Fruit fly (Drosophila melanogaster) whole organism, wandering third instar larva: ENCODE results near the gene CG6465.
A peak's percentile ranks its signal among the peaks of the same experiment; 100 is the strongest.

Experiments
- CG9705 ChIP-seq: fragments of 200-800 bp; sonication (Bioruptor generic); optimal IDR thresholded peaks from 2 replicates; lab custom pipeline; 2018; ENCODE audit warnings: missing biosample characterization, mild to moderate bottlenecking, missing genetic modification characterization
- Dfd ChIP-seq: fragments of >200 bp; optimal IDR thresholded peaks from 2 replicates; lab custom pipeline; 2017; ENCODE audit warnings: missing biosample characterization, missing genetic modification characterization
- Dif ChIP-seq: fragments of 200-275, 200-300 bp; sonication (Bioruptor generic); optimal IDR thresholded peaks from 2 replicates; lab custom pipeline; 2018; ENCODE audit warnings: missing biosample characterization, missing genetic modification characterization; ENCODE audit not compliant: partially characterized antibody
- Hnf4 ChIP-seq: fragments of 200-800 bp; sonication (Bioruptor generic); optimal IDR thresholded peaks from 2 replicates; lab custom pipeline; 2016; ENCODE audit warnings: missing biosample characterization, mild to moderate bottlenecking, missing genetic modification characterization
- Mio ChIP-seq: sonication (Bioruptor generic); optimal IDR thresholded peaks from 2 replicates; lab custom pipeline; 2016; ENCODE audit warnings: missing biosample characterization, missing genetic modification characterization
- Rel ChIP-seq, 2 experiments: fragments of 200-800 bp; sonication (Bioruptor generic) in 1 of 2; optimal IDR thresholded peaks; 2 replicates in 1 of 2; 3 replicates in 1 of 2; lab custom pipeline; 2016 to 2019; ENCODE audit warnings: mild to moderate bottlenecking in 2 of 2, missing biosample characterization in 2 of 2, missing genetic modification characterization in 2 of 2, moderate library complexity in 1 of 2
- Sp1 ChIP-seq: fragments of 200-800 bp; sonication (Bioruptor generic); optimal IDR thresholded peaks from 3 replicates; lab custom pipeline; 2019; ENCODE audit warnings: missing biosample characterization, mild to moderate bottlenecking, missing genetic modification characterization, moderate library complexity
- dl ChIP-seq, 2 experiments: fragments of 175-275, 200-275 bp in 1 of 2; fragments of 200-275 bp in 1 of 2; sonication (Bioruptor generic); optimal IDR thresholded peaks; lab custom pipeline; 2018; ENCODE audit warnings: mild to moderate bottlenecking in 2 of 2, missing biosample characterization in 2 of 2, missing genetic modification characterization in 2 of 2, moderate library complexity in 2 of 2; ENCODE audit not compliant: partially characterized antibody in 2 of 2, insufficient read depth in 1 of 2
- foxo ChIP-seq, 2 experiments: fragments of 200-800 bp; sonication (Bioruptor generic); optimal IDR thresholded peaks; 2 replicates in 1 of 2; 3 replicates in 1 of 2; lab custom pipeline; 2016 to 2017; ENCODE audit warnings: missing biosample characterization in 2 of 2, missing genetic modification characterization in 2 of 2
- h ChIP-seq: fragments of 200-800 bp; sonication (Bioruptor generic); optimal IDR thresholded peaks from 3 replicates; lab custom pipeline; 2016; ENCODE audit warnings: missing biosample characterization, mild to moderate bottlenecking, missing genetic modification characterization
- jim ChIP-seq: fragments of 175-275, 200-325 bp; sonication (Bioruptor generic); optimal IDR thresholded peaks from 2 replicates; lab custom pipeline; 2016; ENCODE audit warnings: missing biosample characterization, mild to moderate bottlenecking, missing genetic modification characterization
- lola ChIP-seq: fragments of >200 bp; optimal IDR thresholded peaks from 2 replicates; lab custom pipeline; 2017; ENCODE audit warnings: missing biosample characterization, missing genetic modification characterization
- rgr ChIP-seq: fragments of 200-800 bp; sonication (Bioruptor generic); optimal IDR thresholded peaks from 3 replicates; lab custom pipeline; 2016; ENCODE audit warnings: missing biosample characterization, mild to moderate bottlenecking, missing genetic modification characterization
- sv ChIP-seq: fragments of 200-800 bp; sonication (Bioruptor generic); optimal IDR thresholded peaks from 3 replicates; lab custom pipeline; 2016; ENCODE audit warnings: missing biosample characterization, missing genetic modification characterization
- usp ChIP-seq: fragments of >200 bp; optimal IDR thresholded peaks from 2 replicates; lab custom pipeline; 2017; ENCODE audit warnings: missing biosample characterization, missing genetic modification characterization
- woc ChIP-seq: sonication (Bioruptor generic); optimal IDR thresholded peaks from 2 replicates; lab custom pipeline; 2016; ENCODE audit warnings: missing biosample characterization, mild to moderate bottlenecking, missing genetic modification characterization

Gene CG6465

dm6 chr3R:10628234-10628633 lies 48.8 kb downstream of the CG6465 start:
- TF ChIP-seq rgr (GFP tag; lab: Kevin White, UChicago) (peak; percentile 3), foxo (GFP tag; optimal IDR thresholded peaks at IDR 0.05; lab: Kevin White, UChicago) (no peak), Dfd (GFP tag; lab: Kevin White, UChicago) (no peak), h (GFP tag; lab: Kevin White, UChicago) (peak; percentile 5), lola (GFP tag; lab: Kevin White, UChicago) (no peak), sv (GFP tag; lab: Kevin White, UChicago) (no peak), Hnf4 (GFP tag; lab: Kevin White, UChicago) (no peak)

dm6 chr3R:10626556-10627121 lies 50.4 kb downstream of the CG6465 start:
- TF ChIP-seq jim (no peak), dl (GFP tag; optimal IDR thresholded peaks at IDR 0.05; lab: Kevin White, UChicago; ENCODE audit: insufficient read depth in 1 of 2, partially characterized antibody in 2 of 2) (no peak), foxo (GFP tag; optimal IDR thresholded peaks at IDR 0.05; lab: Kevin White, UChicago) (no peak), Sp1 (GFP tag; lab: Kevin White, UChicago) (no peak), usp (GFP tag; lab: Kevin White, UChicago) (no peak), rgr (GFP tag; lab: Kevin White, UChicago) (no peak), sv (GFP tag; lab: Kevin White, UChicago) (no peak), CG9705 (GFP tag; lab: Kevin White, UChicago) (no peak), woc (no peak), Mio (GFP tag; lab: Kevin White, UChicago) (no peak), Dif (GFP tag; lab: Kevin White, UChicago) (no peak), lola (GFP tag; lab: Kevin White, UChicago) (no peak)

dm6 chr3R:10626066-10626465 lies 51.0 kb downstream of the CG6465 start:
- TF ChIP-seq Rel (GFP tag; optimal IDR thresholded peaks at IDR 0.05; lab: Kevin White, UChicago): no peak
- no peak for TF ChIP-seq Rel (tag; optimal IDR thresholded peaks at IDR 0.05; lab: Kevin White, UChicago)
- TF ChIP-seq sv (GFP tag; lab: Kevin White, UChicago): peak; percentile 2
